Worm (Caenorhabditis elegans) whole organism, late embryonic: ENCODE measurements around the gene tbc-10.

ENCODE experiments used
- K02D7.2 ChIP-seq: sonication (generic microtip); optimal IDR thresholded peaks from 2 replicates; lab custom pipeline; 2017; ENCODE audit warnings: mild to moderate bottlenecking, missing genetic modification characterization, missing compliant biosample characterization
- ama-1 ChIP-seq: fragments of 150-350 bp; optimal IDR thresholded peaks from 2 replicates; lab custom pipeline; 2014
- ceh-34 ChIP-seq: sonication (generic microtip); optimal IDR thresholded peaks from 2 replicates; lab custom pipeline; 2016; ENCODE audit warnings: mild to moderate bottlenecking, missing genetic modification characterization, missing compliant biosample characterization
- ceh-6 ChIP-seq: fragments of 200-800 bp; sonication (Bioruptor generic); optimal IDR thresholded peaks from 2 replicates; lab custom pipeline; 2018; ENCODE audit warnings: mild to moderate bottlenecking, missing genetic modification characterization, missing compliant biosample characterization
- ceh-9 ChIP-seq: sonication (generic microtip); optimal IDR thresholded peaks from 2 replicates; lab custom pipeline; 2016; ENCODE audit warnings: mild to moderate bottlenecking, missing genetic modification characterization, inconsistent platforms, missing compliant biosample characterization
- ets-4 ChIP-seq: sonication (generic microtip); optimal IDR thresholded peaks from 2 replicates; lab custom pipeline; 2016; ENCODE audit warnings: missing genetic modification characterization, missing compliant biosample characterization
- nhr-11 ChIP-seq: fragments of 150-350 bp; optimal IDR thresholded peaks from 2 replicates; lab custom pipeline; 2014; ENCODE audit warnings: missing biosample characterization, missing genetic modification characterization
- pha-4 ChIP-seq: fragments of 150-350 bp; optimal IDR thresholded peaks from 2 replicates; lab custom pipeline; 2018; ENCODE audit warnings: missing biosample characterization, missing genetic modification reagents, missing genetic modification characterization
- rnt-1 ChIP-seq: sonication (generic microtip); optimal IDR thresholded peaks from 2 replicates; lab custom pipeline; 2016; ENCODE audit warnings: missing genetic modification characterization, missing compliant biosample characterization

DNA sequence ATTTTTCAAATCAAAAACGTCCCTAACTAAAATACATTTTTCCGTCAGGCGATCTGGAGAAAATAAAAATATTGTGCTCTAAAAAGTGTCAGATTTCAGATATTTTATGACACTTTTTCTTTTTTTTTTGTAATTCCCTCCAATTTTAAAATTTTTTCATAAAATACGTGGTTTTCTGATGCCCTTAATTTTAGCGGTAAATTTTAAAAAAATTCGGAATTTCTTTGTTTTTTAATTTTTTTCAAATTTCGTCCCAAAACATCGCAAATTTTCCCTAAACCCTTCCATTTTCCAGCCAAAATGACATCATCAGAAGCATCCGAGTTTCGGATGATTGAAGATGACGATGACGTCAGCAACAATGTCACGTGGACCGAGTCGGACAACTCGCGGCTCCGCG is 8.5 kb downstream of the tbc-10 start, which contains the start of gene trp-2:
- no peak for TF ChIP-seq K02D7.2 (tag; lab: Kevin White, UChicago)
- no peak for TF ChIP-seq ets-4 (tag; lab: Kevin White, UChicago)
- TF ChIP-seq nhr-11 (tag; lab: Kevin White, UChicago): no peak
- no peak for TF ChIP-seq ama-1 (lab: Kevin White, UChicago)
- TF ChIP-seq ceh-9 (tag; lab: Kevin White, UChicago): no peak
- no peak for TF ChIP-seq ceh-6 (GFP tag; lab: Kevin White, UChicago)
- TF ChIP-seq pha-4 (tag; lab: Kevin White, UChicago): no peak
- TF ChIP-seq ceh-34 (tag; lab: Kevin White, UChicago): no peak
- TF ChIP-seq rnt-1 (tag; lab: Kevin White, UChicago): no peak
